Worm (Caenorhabditis elegans): ENCODE measurements around the gene Y57A10A.2.

Y57A10A.2 gene

ce11 chrII:12176521-12176920, 29.1 kb downstream of the Y57A10A.2 start:
- TF ChIP-seq jun-1 (tag; optimal IDR thresholded peaks at IDR 0.05) (no peak), efl-1 (optimal IDR thresholded peaks at IDR 0.05) (no peak), efl-1 (GFP tag; optimal IDR thresholded peaks at IDR 0.05 in 1 of 2) (peak in 1 of 2 experiments; percentile 32), blmp-1 (tag; optimal IDR thresholded peaks at IDR 0.05) (no peak)

- TF ChIP-seq aha-1 (tag; optimal IDR thresholded peaks at IDR 0.05) (no peak), skn-1 (tag; optimal IDR thresholded peaks at IDR 0.05) (peak; percentile 15), blmp-1 (tag; optimal IDR thresholded peaks at IDR 0.05) (peak; percentile 13), lsy-2 (tag; optimal IDR thresholded peaks at IDR 0.05) (peak; percentile 4 to 52), dpl-1 (GFP tag; optimal IDR thresholded peaks at IDR 0.05) (peak; percentile 72 to 87 (median 79)), unc-86 (tag; optimal IDR thresholded peaks at IDR 0.05) (no peak), ztf-4 (tag; optimal IDR thresholded peaks at IDR 0.05) (no peak), nhr-84 (tag; optimal IDR thresholded peaks at IDR 0.05) (no peak), lin-35 (GFP tag; optimal IDR thresholded peaks at IDR 0.05) (peak; percentile 72 to 89), fkh-4 (tag; optimal IDR thresholded peaks at IDR 0.05; ENCODE audit: borderline replicate concordance) (no peak), lir-3 (tag; optimal IDR thresholded peaks at IDR 0.05; ENCODE audit: poor library complexity) (no peak), efl-1 (optimal IDR thresholded peaks at IDR 0.05) (peak; percentile 58 to 80), efl-1 (GFP tag; optimal IDR thresholded peaks at IDR 0.05 in 1 of 2) (peak; percentile 84 to 98)
These were observed 37.4 kb downstream of the Y57A10A.2 start, which contains the start of gene Y57A10A.13 for ce11 chrII:12184857-12185256. Y57A10A.13 (minus strand) TSS chrII:12184902.

DNA sequence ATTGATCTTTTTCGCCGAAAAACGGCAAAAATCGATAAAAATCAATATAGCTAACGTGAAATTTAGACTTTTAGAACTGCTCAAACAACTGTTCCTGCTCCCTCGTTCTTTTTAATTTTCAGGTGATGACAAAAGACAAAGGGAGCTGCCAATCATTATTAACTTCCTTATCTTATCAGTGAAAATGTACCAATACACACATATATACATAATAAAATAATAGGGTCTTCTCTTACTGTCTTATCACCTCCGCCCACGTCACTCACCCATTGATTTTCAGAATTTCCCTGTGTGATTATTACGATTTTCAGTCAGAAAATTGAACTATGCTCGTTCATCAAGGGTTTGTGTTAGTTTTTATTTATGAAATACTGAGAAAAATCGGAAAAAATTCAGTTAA, 38.3 kb downstream of the Y57A10A.2 start, which contains the start of gene Y57A10A.14:
Gene Y57A10A.14 (plus strand): TSS at position 228 of the 400 bp plus-strand sequence.
- no peak for TF ChIP-seq vab-15 (tag; optimal IDR thresholded peaks at IDR 0.05)
- no peak for TF ChIP-seq nhr-76 (tag; optimal IDR thresholded peaks at IDR 0.05)
- TF ChIP-seq mep-1 (tag; optimal IDR thresholded peaks at IDR 0.05): no peak
- TF ChIP-seq ces-1 (GFP tag; optimal IDR thresholded peaks at IDR 0.05): no peak
- no peak for TF ChIP-seq ama-1 (optimal IDR thresholded peaks at IDR 0.05)
- TF ChIP-seq efl-1 (optimal IDR thresholded peaks at IDR 0.05): no peak
- peak in 1 of 2 experiments; percentile 88 for TF ChIP-seq efl-1 (GFP tag; optimal IDR thresholded peaks at IDR 0.05 in 1 of 2)
- TF ChIP-seq irx-1 (tag; optimal IDR thresholded peaks at IDR 0.05): no peak
- no peak for TF ChIP-seq nhr-84 (tag; optimal IDR thresholded peaks at IDR 0.05)
- no peak for TF ChIP-seq nhr-85 (tag)
- TF ChIP-seq ceh-8 (GFP tag; optimal IDR thresholded peaks at IDR 0.05): no peak
- no peak for TF ChIP-seq rnt-1 (tag; optimal IDR thresholded peaks at IDR 0.05)
- no peak for TF ChIP-seq alr-1 (tag; optimal IDR thresholded peaks at IDR 0.05; ENCODE audit: borderline replicate concordance)
- no peak for TF ChIP-seq zip-4 (GFP tag; optimal IDR thresholded peaks at IDR 0.05)
- no peak for TF ChIP-seq pax-3 (tag; optimal IDR thresholded peaks at IDR 0.05)
- TF ChIP-seq aly-2 (tag; optimal IDR thresholded peaks at IDR 0.05): no peak
- no peak for TF ChIP-seq sptf-1 (tag; optimal IDR thresholded peaks at IDR 0.05)
- TF ChIP-seq nhr-28 (tag; optimal IDR thresholded peaks at IDR 0.05): no peak
- no peak for TF ChIP-seq hpl-2 (GFP tag; optimal IDR thresholded peaks at IDR 0.05)
- peak; percentile 91 for TF ChIP-seq elt-2 (tag; optimal IDR thresholded peaks at IDR 0.05)
- TF ChIP-seq unc-98 (GFP tag; IDR thresholded peaks at IDR 0.05): no peak
- no peak for TF ChIP-seq dsc-1 (tag; optimal IDR thresholded peaks at IDR 0.05)
- peak; percentile 52 for TF ChIP-seq pqm-1 (tag; optimal IDR thresholded peaks at IDR 0.05)
- no peak for TF ChIP-seq ztf-4 (tag; optimal IDR thresholded peaks at IDR 0.05)
- TF ChIP-seq ceh-90 (tag; optimal IDR thresholded peaks at IDR 0.05): no peak
- TF ChIP-seq nhr-90 (tag; optimal IDR thresholded peaks at IDR 0.05; ENCODE audit: poor library complexity): no peak
- no peak for TF ChIP-seq aha-1 (tag; optimal IDR thresholded peaks at IDR 0.05)
- no peak for TF ChIP-seq hlh-17 (GFP tag; optimal IDR thresholded peaks at IDR 0.05; ENCODE audit: borderline replicate concordance)
- no peak for TF ChIP-seq snu-23 (GFP tag; optimal IDR thresholded peaks at IDR 0.05)
- peak in 1 of 2 experiments; percentile 19 for TF ChIP-seq lin-35 (GFP tag; optimal IDR thresholded peaks at IDR 0.05)
- TF ChIP-seq nhr-71 (tag; optimal IDR thresholded peaks at IDR 0.05): no peak
- no peak for TF ChIP-seq C16A3.4 (tag; optimal IDR thresholded peaks at IDR 0.05)
- no peak for TF ChIP-seq ztf-11 (tag; optimal IDR thresholded peaks at IDR 0.05)
- TF ChIP-seq grh-1 (GFP tag; IDR thresholded peaks at IDR 0.05): no peak
- no peak for TF ChIP-seq egl-13 (tag; optimal IDR thresholded peaks at IDR 0.05)
- peak in 1 of 3 experiments; percentile 4 for TF ChIP-seq dpl-1 (GFP tag; optimal IDR thresholded peaks at IDR 0.05)
- no peak for TF ChIP-seq zag-1 (tag; optimal IDR thresholded peaks at IDR 0.05)
- TF ChIP-seq C04F5.9 (tag; optimal IDR thresholded peaks at IDR 0.05): no peak
- TF ChIP-seq isw-1 (GFP tag; IDR thresholded peaks at IDR 0.05): no peak
- peak; percentile 72 for TF ChIP-seq tlp-1 (tag; optimal IDR thresholded peaks at IDR 0.05)
- TF ChIP-seq fos-1 (tag; optimal IDR thresholded peaks at IDR 0.05): no peak
- no peak for TF ChIP-seq skn-1 (tag; optimal IDR thresholded peaks at IDR 0.05)
- TF ChIP-seq nhr-237 (tag; optimal IDR thresholded peaks at IDR 0.05): no peak
